Worm (Caenorhabditis elegans): Measurements from ENCODE around the gene F45H10.5.

Gene F45H10.5

DNA sequence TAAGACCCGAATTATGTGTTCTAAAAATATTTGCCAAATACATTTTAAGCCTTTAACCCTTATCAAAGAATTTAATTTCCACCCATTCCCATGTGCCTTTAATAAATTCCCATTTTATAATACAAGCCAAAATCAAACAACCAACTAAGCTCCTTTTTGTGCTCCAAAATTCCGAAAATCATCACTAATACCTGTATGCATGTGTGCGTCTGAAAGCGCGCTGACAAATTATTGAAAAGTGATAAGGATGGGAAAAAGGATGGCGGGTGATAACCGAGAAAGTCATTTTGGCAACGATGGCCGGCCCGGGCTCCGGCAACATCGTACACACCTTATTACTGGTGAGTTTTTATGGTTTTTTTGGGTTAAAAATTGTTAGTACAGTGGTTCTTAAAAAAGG lies 5.9 kb downstream of the F45H10.5 start, which contains the start of gene nep-17:
Gene nep-17 (plus strand): TSS at position 285 of the 400 bp plus-strand sequence.
- TF ChIP-seq ttx-3 (tag; optimal IDR thresholded peaks at IDR 0.05) (no peak), fkh-6 (tag; optimal IDR thresholded peaks at IDR 0.05) (no peak), nhr-232 (tag; optimal IDR thresholded peaks at IDR 0.05) (no peak), tbx-7 (tag; optimal IDR thresholded peaks at IDR 0.05) (no peak), hlh-13 (GFP tag; optimal IDR thresholded peaks at IDR 0.05) (no peak), ets-4 (tag; optimal IDR thresholded peaks at IDR 0.05) (no peak), ceh-9 (tag; optimal IDR thresholded peaks at IDR 0.05) (no peak), fax-1 (tag; optimal IDR thresholded peaks at IDR 0.05) (no peak), K02D7.2 (tag; optimal IDR thresholded peaks at IDR 0.05) (no peak), C38D4.7 (GFP tag; optimal IDR thresholded peaks at IDR 0.05) (no peak), ceh-31 (tag; optimal IDR thresholded peaks at IDR 0.05) (no peak), hlh-30 (tag; optimal IDR thresholded peaks at IDR 0.05; ENCODE audit: insufficient read depth) (no peak)

DNA sequence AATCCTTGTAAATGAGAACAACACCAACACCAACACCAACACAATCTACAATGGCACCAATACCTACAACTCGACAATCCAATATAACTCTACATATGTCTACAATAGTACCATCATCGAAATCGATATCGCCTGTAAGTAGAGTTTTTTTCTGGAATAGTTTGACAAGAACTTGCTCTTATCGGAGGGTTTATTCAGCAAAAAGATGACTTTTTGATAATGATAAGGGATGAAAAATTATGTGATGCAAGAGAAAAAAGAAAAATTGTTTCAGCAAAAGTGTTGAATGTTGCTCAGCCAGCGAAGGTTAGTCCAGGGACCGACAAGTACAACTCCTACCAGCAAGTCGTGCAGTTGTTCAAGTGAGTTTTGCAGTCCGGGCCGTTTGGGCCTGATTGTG lies 6.9 kb downstream of the F45H10.5 start:
- TF ChIP-seq fkh-10 (GFP tag; optimal IDR thresholded peaks at IDR 0.05), result no peak

DNA sequence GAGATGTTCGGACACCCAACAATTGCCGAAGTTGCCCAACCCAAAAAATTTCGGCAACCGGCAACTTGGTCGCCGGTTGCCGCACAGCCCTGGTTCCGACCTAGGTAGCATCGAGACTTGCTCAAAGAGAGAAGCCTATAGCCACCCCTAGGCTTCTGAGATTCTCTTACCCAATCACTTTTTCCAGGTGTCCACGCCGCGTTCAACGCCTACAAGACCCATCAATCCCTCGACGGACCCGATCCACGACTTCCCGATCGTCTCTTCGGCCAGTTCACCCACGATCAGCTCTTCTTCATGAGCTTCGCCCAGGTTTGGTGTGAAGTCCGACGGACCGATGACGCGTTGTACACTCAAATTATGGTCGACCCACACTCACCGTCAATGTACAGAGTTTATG lies 14.1 kb downstream of the F45H10.5 start:
- TF ChIP-seq pha-4 (tag; optimal IDR thresholded peaks at IDR 0.05), result no peak
- TF ChIP-seq nfya-1 (tag; optimal IDR thresholded peaks at IDR 0.05), result no peak
- no peak for TF ChIP-seq elt-2 (tag; optimal IDR thresholded peaks at IDR 0.05)
- TF ChIP-seq C38D4.7 (GFP tag; optimal IDR thresholded peaks at IDR 0.05), result no peak
- no peak for TF ChIP-seq nhr-11 (tag; optimal IDR thresholded peaks at IDR 0.05)
- no peak for TF ChIP-seq ceh-34 (tag; optimal IDR thresholded peaks at IDR 0.05)
- no peak for TF ChIP-seq fkh-10 (GFP tag; optimal IDR thresholded peaks at IDR 0.05)
- TF ChIP-seq ceh-45 (GFP tag; IDR thresholded peaks at IDR 0.05), result no peak
- no peak for TF ChIP-seq mec-3 (tag; optimal IDR thresholded peaks at IDR 0.05; ENCODE audit: borderline replicate concordance)
- no peak for TF ChIP-seq rnt-1 (tag; optimal IDR thresholded peaks at IDR 0.05)
- TF ChIP-seq pax-1 (tag; optimal IDR thresholded peaks at IDR 0.05), result no peak

DNA sequence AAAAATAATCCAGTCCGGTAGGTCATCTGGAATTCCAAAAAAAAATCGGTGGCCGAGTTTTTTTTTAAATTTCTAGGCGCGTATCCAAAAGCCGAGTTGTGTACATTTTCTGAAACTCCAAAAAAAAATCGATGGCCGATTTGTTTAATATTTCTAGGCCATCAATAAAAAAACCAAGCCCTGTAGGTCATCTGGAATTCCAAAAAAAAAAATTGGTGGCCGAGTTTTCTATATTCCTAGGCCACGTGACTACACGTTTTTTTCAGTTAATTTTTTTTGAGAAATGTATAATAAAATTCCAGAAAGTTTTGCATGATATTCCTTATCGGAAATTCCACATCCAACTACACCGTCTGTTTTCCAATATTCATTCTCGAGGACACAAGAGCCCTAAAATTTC lies 15.9 kb downstream of the F45H10.5 start, which contains the start of gene sre-45:
Gene sre-45 (plus strand): TSS at position 301 of the 400 bp plus-strand sequence.
- TF ChIP-seq C08G9.2 (tag; optimal IDR thresholded peaks at IDR 0.05), result no peak
- no peak for TF ChIP-seq unc-42 (tag; optimal IDR thresholded peaks at IDR 0.05)
- no peak for TF ChIP-seq tbx-7 (tag; optimal IDR thresholded peaks at IDR 0.05)
- TF ChIP-seq ets-4 (tag; optimal IDR thresholded peaks at IDR 0.05), result no peak
- no peak for TF ChIP-seq ceh-18 (tag; optimal IDR thresholded peaks at IDR 0.05)

DNA sequence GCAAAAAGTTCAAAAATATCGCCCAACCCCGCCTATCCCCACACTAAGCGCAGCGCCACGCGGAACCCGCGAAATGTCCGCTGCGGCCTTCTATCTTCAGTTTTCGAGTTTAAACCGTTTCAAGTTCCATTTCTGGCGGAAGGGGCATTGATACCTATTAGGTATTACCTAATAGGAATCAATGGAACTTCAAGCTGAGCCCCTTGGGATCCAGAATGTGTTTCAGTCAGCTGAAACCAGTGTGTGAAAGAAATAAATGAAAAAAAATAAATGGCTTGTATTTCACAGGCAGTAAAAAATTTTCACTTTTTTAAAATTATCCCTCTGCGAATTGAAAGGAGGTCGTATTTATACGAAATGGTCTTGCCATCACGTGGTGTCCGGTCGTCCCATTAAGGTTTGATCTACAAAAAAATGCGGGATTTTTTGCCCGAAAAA lies 19.5 kb downstream of the F45H10.5 start:
- TF ChIP-seq nhr-11 (tag; optimal IDR thresholded peaks at IDR 0.05) (no peak), mec-3 (tag; optimal IDR thresholded peaks at IDR 0.05; ENCODE audit: borderline replicate concordance) (no peak), ama-1 (optimal IDR thresholded peaks at IDR 0.05) (no peak), hlh-15 (tag; optimal IDR thresholded peaks at IDR 0.05) (no peak), fkh-6 (tag; optimal IDR thresholded peaks at IDR 0.05) (no peak), F13H6.1 (tag; optimal IDR thresholded peaks at IDR 0.05) (no peak), dmd-4 (tag; optimal IDR thresholded peaks at IDR 0.05; ENCODE audit: borderline replicate concordance) (no peak), pag-3 (tag; optimal IDR thresholded peaks at IDR 0.05; ENCODE audit: borderline replicate concordance) (no peak), fax-1 (tag; optimal IDR thresholded peaks at IDR 0.05) (no peak), T23F11.4 (GFP tag; optimal IDR thresholded peaks at IDR 0.05) (no peak), ceh-18 (tag; optimal IDR thresholded peaks at IDR 0.05) (no peak), pha-2 (tag; optimal IDR thresholded peaks at IDR 0.05) (no peak), lin-11 (tag; optimal IDR thresholded peaks at IDR 0.05) (no peak), ahr-1 (tag; optimal IDR thresholded peaks at IDR 0.05) (no peak), ceh-9 (tag; optimal IDR thresholded peaks at IDR 0.05) (no peak), pha-4 (tag; optimal IDR thresholded peaks at IDR 0.05) (no peak), sdc-2 (tag; optimal IDR thresholded peaks at IDR 0.05) (no peak)
